Worm (Caenorhabditis elegans) whole organism, midembryonic: ENCODE data around the gene Y62E10A.24.

ENCODE experiments used
- flt-1 ChIP-seq: fragments of 200-800 bp; sonication (Bioruptor generic); IDR thresholded peaks from 2 replicates; pipeline ENCODE4 v1.3.6; 2022; ENCODE audit warnings: missing genetic modification characterization, missing compliant biosample characterization
- ref-1 ChIP-seq: fragments of 200-800 bp; sonication (Bioruptor generic); conservative IDR thresholded peaks from 2 replicates; pipeline ENCODE4 v1.3.6; 2022; ENCODE audit warnings: missing genetic modification reagents, missing genetic modification characterization, missing compliant biosample characterization

ce11 chrIV:13322429-13322828, 48.1 kb upstream of the Y62E10A.24 start:
- TF ChIP-seq flt-1 (GFP tag; lab: Robert Waterston, UW) (no peak), ref-1 (GFP tag; lab: Robert Waterston, UW) (no peak)
